Worm (Caenorhabditis elegans) whole organism, L4 larva: ENCODE results near the gene F44D12.19.

ENCODE experiments used
- F10B5.3 ChIP-seq: sonication (generic microtip); optimal IDR thresholded peaks from 2 replicates; lab custom pipeline; 2016; ENCODE audit warnings: mild to moderate bottlenecking, missing genetic modification characterization, missing compliant biosample characterization
- F37D6.2 ChIP-seq: sonication (generic microtip); optimal IDR thresholded peaks from 2 replicates; lab custom pipeline; 2016; ENCODE audit warnings: mild to moderate bottlenecking, missing genetic modification characterization, missing compliant biosample characterization
- F44E2.7 ChIP-seq: fragments of 200-800 bp; sonication (Bioruptor generic); IDR thresholded peaks from 2 replicates; pipeline ENCODE4 v2.1.2; 2022; ENCODE audit warnings: missing genetic modification characterization, missing compliant biosample characterization
- F49E8.2 ChIP-seq: sonication (generic microtip); optimal IDR thresholded peaks from 2 replicates; lab custom pipeline; 2016; ENCODE audit warnings: missing compliant biosample characterization, mild to moderate bottlenecking, missing genetic modification characterization, borderline replicate concordance
- T20F7.1 ChIP-seq: fragments of 200-800 bp; sonication (Bioruptor generic); optimal IDR thresholded peaks from 2 replicates; lab custom pipeline; 2018; ENCODE audit warnings: mild to moderate bottlenecking, missing genetic modification characterization, missing compliant biosample characterization
- T26A8.4 ChIP-seq: fragments of 200-800 bp; sonication (Bioruptor generic); IDR thresholded peaks from 2 replicates; pipeline ENCODE4 v1.3.6; 2022; ENCODE audit warnings: missing genetic modification characterization, missing compliant biosample characterization
- Y105C5A.15 ChIP-seq: fragments of 200-800 bp; sonication (Bioruptor generic); IDR thresholded peaks from 2 replicates; pipeline ENCODE4 v1.3.6; 2022; ENCODE audit warnings: missing genetic modification characterization, missing compliant biosample characterization
- Y75B8A.6 ChIP-seq: fragments of 200-800 bp; sonication (Bioruptor generic); IDR thresholded peaks from 2 replicates; pipeline ENCODE4 v1.3.6; 2022; ENCODE audit warnings: missing genetic modification reagents, missing genetic modification characterization, missing compliant biosample characterization
- ZK546.5 ChIP-seq, 2 experiments: sonication (generic microtip); optimal IDR thresholded peaks; 2 replicates each; lab custom pipeline; 2017; ENCODE audit warnings: missing biosample characterization in 2 of 2, missing genetic modification characterization in 2 of 2
- aha-1 ChIP-seq: fragments of 150-350 bp; peaks from one replicate; lab custom pipeline; 2014; ENCODE audit warnings: missing biosample characterization, missing genetic modification characterization
- ceh-32 ChIP-seq: sonication (generic microtip); optimal IDR thresholded peaks from 2 replicates; lab custom pipeline; 2016; ENCODE audit warnings: mild to moderate bottlenecking, missing genetic modification characterization, missing compliant biosample characterization; ENCODE audit not compliant: poor library complexity
- cey-2 ChIP-seq: sonication (generic microtip); optimal IDR thresholded peaks from 3 replicates; lab custom pipeline; 2017; ENCODE audit warnings: missing genetic modification characterization, mild to moderate bottlenecking, missing compliant biosample characterization, antibody characterized with exemption, borderline replicate concordance; ENCODE audit not compliant: insufficient read depth
- daf-12 ChIP-seq: fragments of 150-350 bp; optimal IDR thresholded peaks from 2 replicates; lab custom pipeline; 2014; ENCODE audit warnings: missing biosample characterization, missing genetic modification reagents, missing genetic modification characterization
- daf-16 ChIP-seq, 3 experiments: sonication (generic microtip); optimal IDR thresholded peaks; 2 replicates each; lab custom pipeline; 2016 to 2017; ENCODE audit warnings: missing genetic modification characterization in 3 of 3, missing genetic modification reagents in 3 of 3, mild to moderate bottlenecking in 2 of 3, missing compliant biosample characterization in 2 of 3, missing biosample characterization in 1 of 3, moderate library complexity in 1 of 3
- dmd-6 ChIP-seq: fragments of 200-800 bp; sonication (Bioruptor generic); IDR thresholded peaks from 2 replicates; pipeline ENCODE4 v1.3.6; 2022; ENCODE audit warnings: missing genetic modification reagents, missing genetic modification characterization, missing compliant biosample characterization
- dmd-9 ChIP-seq: fragments of 200-800 bp; sonication (Bioruptor generic); IDR thresholded peaks from 2 replicates; pipeline ENCODE4 v1.3.6; 2022; ENCODE audit warnings: missing genetic modification reagents, missing genetic modification characterization, missing compliant biosample characterization
- dve-1 ChIP-seq: sonication (generic microtip); optimal IDR thresholded peaks from 2 replicates; lab custom pipeline; 2017; ENCODE audit warnings: antibody characterized with exemption, mild to moderate bottlenecking, missing genetic modification characterization, missing compliant biosample characterization; ENCODE audit not compliant: insufficient read depth
- egl-43 ChIP-seq: fragments of 200-800 bp; sonication (Bioruptor generic); IDR thresholded peaks from 2 replicates; pipeline ENCODE4 v1.3.6; 2022; ENCODE audit warnings: missing genetic modification reagents, missing genetic modification characterization, missing compliant biosample characterization
- hif-1 ChIP-seq, 2 experiments: sonication (generic microtip); optimal IDR thresholded peaks; 2 replicates each; lab custom pipeline; 2016 to 2017; ENCODE audit warnings: missing compliant biosample characterization in 2 of 2, missing genetic modification characterization in 2 of 2, missing genetic modification reagents in 2 of 2, missing genotype in 2 of 2, mild to moderate bottlenecking in 1 of 2
- hlh-11 ChIP-seq: fragments of 200-800 bp; sonication (Bioruptor generic); optimal IDR thresholded peaks from 2 replicates; lab custom pipeline; 2018; ENCODE audit warnings: mild to moderate bottlenecking, missing genetic modification characterization, missing compliant biosample characterization
- hlh-30 ChIP-seq: sonication (generic microtip); optimal IDR thresholded peaks from 2 replicates; lab custom pipeline; 2017; ENCODE audit warnings: antibody characterized with exemption, mild to moderate bottlenecking, missing genetic modification characterization, missing compliant biosample characterization; ENCODE audit not compliant: insufficient read depth
- jun-1 ChIP-seq: fragments of 150-350 bp; optimal IDR thresholded peaks from 2 replicates; lab custom pipeline; 2014; ENCODE audit warnings: missing biosample characterization, missing genetic modification reagents, missing genetic modification characterization
- lin-1 ChIP-seq: fragments of 200-800 bp; sonication (Bioruptor generic); IDR thresholded peaks from 2 replicates; pipeline ENCODE4 v1.3.6; 2022; ENCODE audit warnings: missing genetic modification reagents, missing genetic modification characterization, missing compliant biosample characterization
- lin-38 ChIP-seq: fragments of 200-800 bp; sonication (Bioruptor generic); IDR thresholded peaks from 2 replicates; pipeline ENCODE4 v1.3.6; 2022; ENCODE audit warnings: missing genetic modification reagents, missing genetic modification characterization, missing compliant biosample characterization
- lin-39 ChIP-seq: fragments of 150-350 bp; optimal IDR thresholded peaks from 2 replicates; lab custom pipeline; 2014; ENCODE audit warnings: missing biosample characterization, missing genetic modification reagents, missing genetic modification characterization
- lir-3 ChIP-seq: sonication (generic microtip); optimal IDR thresholded peaks from 2 replicates; lab custom pipeline; 2016; ENCODE audit warnings: mild to moderate bottlenecking, missing genetic modification characterization, missing compliant biosample characterization
- lsy-2 ChIP-seq, 2 experiments: fragments of 150-350 bp in 1 of 2; sonication (generic microtip) in 1 of 2; optimal IDR thresholded peaks; 2 replicates each; lab custom pipeline; 2014 to 2017; ENCODE audit warnings: missing biosample characterization in 2 of 2, missing genetic modification characterization in 2 of 2
- madf-9 ChIP-seq: fragments of 200-800 bp; sonication (Bioruptor generic); conservative IDR thresholded peaks from 2 replicates; pipeline ENCODE4 v1.3.6; 2022; ENCODE audit warnings: missing genetic modification reagents, missing genetic modification characterization, missing compliant biosample characterization
- mdl-1 ChIP-seq, 2 experiments: fragments of 150-350 bp in 1 of 2; sonication (generic microtip) in 1 of 2; optimal IDR thresholded peaks; 2 replicates each; lab custom pipeline; 2014 to 2017; ENCODE audit warnings: missing biosample characterization in 2 of 2, missing genetic modification characterization in 2 of 2
- mdt-29 ChIP-seq: fragments of 200-800 bp; sonication (Bioruptor generic); IDR thresholded peaks from 2 replicates; pipeline ENCODE4 v1.3.6; 2022; ENCODE audit warnings: missing genetic modification reagents, missing genetic modification characterization, missing compliant biosample characterization
- mxl-2 ChIP-seq: fragments of 200-800 bp; sonication (Bioruptor generic); conservative IDR thresholded peaks from 2 replicates; pipeline ENCODE4 v1.3.6; 2022; ENCODE audit warnings: missing genetic modification reagents, missing genetic modification characterization, missing compliant biosample characterization
- nhr-102 ChIP-seq: sonication (generic microtip); optimal IDR thresholded peaks from 2 replicates; lab custom pipeline; 2016; ENCODE audit warnings: mild to moderate bottlenecking, missing genetic modification characterization, moderate library complexity, missing compliant biosample characterization
- nhr-25 ChIP-seq: sonication (generic microtip); optimal IDR thresholded peaks from 2 replicates; lab custom pipeline; 2017; ENCODE audit warnings: missing genetic modification characterization, mild to moderate bottlenecking, missing compliant biosample characterization, antibody characterized with exemption, moderate library complexity, borderline replicate concordance; ENCODE audit not compliant: insufficient read depth
- nhr-28 ChIP-seq: fragments of 150-350 bp; optimal IDR thresholded peaks from 2 replicates; lab custom pipeline; 2014; ENCODE audit warnings: missing biosample characterization, missing genetic modification characterization
- nhr-48 ChIP-seq: sonication (generic microtip); optimal IDR thresholded peaks from 2 replicates; lab custom pipeline; 2016; ENCODE audit warnings: mild to moderate bottlenecking, missing genetic modification characterization, missing compliant biosample characterization
- nhr-77 ChIP-seq: fragments of 150-350 bp; optimal IDR thresholded peaks from 2 replicates; lab custom pipeline; 2014; ENCODE audit warnings: missing biosample characterization, missing genetic modification characterization
- pha-4 ChIP-seq, 2 experiments: fragments of 150-350 bp in 1 of 2; fragments of 200-800 bp in 1 of 2; sonication (Bioruptor generic) in 1 of 2; IDR thresholded peaks in 1 of 2; optimal IDR thresholded peaks in 1 of 2; 2 replicates each; pipeline versions ENCODE4 v1.3.6 to Lab custom; 2014 to 2022; ENCODE audit warnings: missing genetic modification characterization in 2 of 2, missing genetic modification reagents in 2 of 2, missing biosample characterization in 1 of 2, missing compliant biosample characterization in 1 of 2
- php-3 ChIP-seq: fragments of 200-800 bp; sonication (Bioruptor generic); IDR thresholded peaks from 2 replicates; pipeline ENCODE4 v1.3.6; 2022; ENCODE audit warnings: missing genetic modification reagents, missing genetic modification characterization, missing compliant biosample characterization
- pqm-1 ChIP-seq: sonication (generic microtip); optimal IDR thresholded peaks from 2 replicates; lab custom pipeline; 2017; ENCODE audit warnings: missing biosample characterization, missing genetic modification characterization
- saeg-2 ChIP-seq: fragments of 200-800 bp; sonication (Bioruptor generic); IDR thresholded peaks from 2 replicates; pipeline ENCODE4 v1.3.6; 2022; ENCODE audit warnings: missing genetic modification reagents, missing genetic modification characterization, missing compliant biosample characterization
- snpc-1.2 ChIP-seq: fragments of 200-800 bp; sonication (Bioruptor generic); IDR thresholded peaks from 2 replicates; pipeline ENCODE4 v1.3.6; 2022; ENCODE audit warnings: missing genetic modification reagents, missing genetic modification characterization, missing compliant biosample characterization
- spr-1 ChIP-seq: sonication (generic microtip); optimal IDR thresholded peaks from 2 replicates; lab custom pipeline; 2016; ENCODE audit warnings: mild to moderate bottlenecking, missing genetic modification characterization, missing compliant biosample characterization
- tra-1 ChIP-seq: fragments of 200-800 bp; sonication (Bioruptor generic); IDR thresholded peaks from 2 replicates; pipeline ENCODE4 v1.3.6; 2022; ENCODE audit warnings: missing genetic modification reagents, missing genetic modification characterization, missing compliant biosample characterization
- unc-130 ChIP-seq: sonication (generic microtip); optimal IDR thresholded peaks from 2 replicates; lab custom pipeline; 2016; ENCODE audit warnings: missing genetic modification reagents, missing genetic modification characterization, missing compliant biosample characterization
- unc-39 ChIP-seq: sonication (generic microtip); optimal IDR thresholded peaks from 2 replicates; lab custom pipeline; 2017; ENCODE audit warnings: missing biosample characterization, missing genetic modification characterization
- zip-11 ChIP-seq: fragments of 200-800 bp; sonication (Bioruptor generic); IDR thresholded peaks from 2 replicates; pipeline ENCODE4 v1.3.6; 2022; ENCODE audit warnings: missing genetic modification characterization, missing compliant biosample characterization
- ztf-11 ChIP-seq: fragments of 150-350 bp; optimal IDR thresholded peaks from 2 replicates; lab custom pipeline; 2014; ENCODE audit warnings: missing biosample characterization, missing genetic modification characterization

The F44D12.19 gene

DNA sequence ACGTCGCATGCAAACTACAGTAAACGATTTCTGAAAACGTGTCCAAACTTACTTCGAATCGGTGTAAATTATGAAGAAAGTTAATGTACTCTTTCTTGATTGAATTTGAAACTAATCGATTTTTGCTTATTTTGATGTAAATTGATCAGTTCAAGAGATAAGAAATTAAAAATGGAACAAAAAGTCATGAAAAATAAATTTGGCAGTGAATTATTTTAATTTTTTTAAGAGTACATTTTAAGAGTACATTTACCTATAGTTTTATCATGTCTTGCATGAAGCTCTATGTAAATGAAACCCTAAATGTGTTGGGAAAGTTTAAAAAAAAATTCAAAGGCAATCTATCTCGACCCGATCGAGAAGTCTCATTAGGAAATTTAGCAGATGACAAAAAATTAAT lies 34.8 kb downstream of the F44D12.19 start, which contains the start of gene T04B2.7:
T04B2.7 (minus strand) TSS at position 101 of the 400 bp plus-strand sequence.
- TF ChIP-seq unc-130 (GFP tag; lab: Kevin White, UChicago) (no peak), daf-12 (tag; lab: Kevin White, UChicago) (no peak), cey-2 (tag; lab: Kevin White, UChicago) (no peak), Y105C5A.15 (GFP tag; lab: Robert Waterston, UW) (no peak), dmd-9 (GFP tag; lab: Robert Waterston, UW) (no peak), ZK546.5 (tag; optimal IDR thresholded peaks at IDR 0.05; lab: Kevin White, UChicago) (no peak), T26A8.4 (GFP tag; lab: Robert Waterston, UW) (no peak), nhr-25 (tag; lab: Kevin White, UChicago) (no peak), unc-39 (tag; lab: Kevin White, UChicago) (no peak), F44E2.7 (GFP tag; lab: Robert Waterston, UW) (no peak), F49E8.2 (tag; lab: Kevin White, UChicago) (no peak), ztf-11 (tag; lab: Kevin White, UChicago) (no peak), Y75B8A.6 (GFP tag; lab: Robert Waterston, UW) (no peak), spr-1 (tag; lab: Kevin White, UChicago) (no peak), nhr-77 (tag; lab: Kevin White, UChicago) (no peak), mdt-29 (GFP tag; lab: Robert Waterston, UW) (no peak), hif-1 (tag; optimal IDR thresholded peaks at IDR 0.05; lab: Kevin White, UChicago) (no peak), lin-39 (no peak), lir-3 (tag; lab: Kevin White, UChicago) (no peak), F37D6.2 (tag; lab: Kevin White, UChicago) (no peak)

DNA sequence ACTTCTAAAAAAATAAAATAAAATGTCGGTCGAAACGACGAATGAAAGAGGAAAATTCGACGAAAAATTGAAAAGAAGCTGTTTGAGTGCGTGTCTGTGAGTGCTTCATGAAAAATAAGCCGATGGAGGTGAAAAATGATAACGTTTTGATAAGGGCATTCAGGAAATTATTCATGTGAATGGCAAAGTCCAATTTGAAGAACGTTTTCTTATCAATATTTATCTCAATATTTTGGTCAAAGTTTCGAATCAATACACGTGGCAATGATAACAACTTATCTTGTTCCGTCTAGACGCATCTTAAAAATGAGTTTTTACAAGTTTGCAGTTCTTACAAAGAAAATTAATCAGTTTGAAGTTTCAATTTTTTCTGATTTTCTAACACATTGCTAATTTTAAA lies 37.8 kb downstream of the F44D12.19 start:
- peak; percentile 90 for TF ChIP-seq dmd-6 (GFP tag; lab: Robert Waterston, UW)
- no peak for TF ChIP-seq madf-9 (GFP tag; lab: Robert Waterston, UW)
- peak; percentile 91 for TF ChIP-seq pqm-1 (tag; lab: Kevin White, UChicago)
- TF ChIP-seq php-3 (GFP tag; lab: Robert Waterston, UW) = peak; percentile 65; the same call in 1 of the 2 replicates
- peak; percentile 93 for TF ChIP-seq dve-1
- TF ChIP-seq zip-11 (GFP tag; lab: Robert Waterston, UW) = no peak
- TF ChIP-seq nhr-28 (tag; lab: Kevin White, UChicago) = peak; percentile 57
- TF ChIP-seq mdl-1 (tag; optimal IDR thresholded peaks at IDR 0.05; lab: Kevin White, UChicago) = peak in 1 of 2 experiments; percentile 47
- peak; percentile 31 for TF ChIP-seq nhr-102 (tag; lab: Kevin White, UChicago)
- TF ChIP-seq saeg-2 = 0 out of 2 replicates have a peak, but pooled peaks have one; percentile 19
- TF ChIP-seq egl-43 (GFP tag; lab: Robert Waterston, UW) = no peak
- peak; percentile 44 for TF ChIP-seq hlh-30 (tag; lab: Kevin White, UChicago)
- TF ChIP-seq jun-1 (tag; lab: Kevin White, UChicago) = no peak
- TF ChIP-seq lin-1 = 0 out of 2 replicates have a peak, but pooled peaks have one; percentile 11
- TF ChIP-seq nhr-77 (tag; lab: Kevin White, UChicago) = peak; percentile 41
- TF ChIP-seq lsy-2 (tag; optimal IDR thresholded peaks at IDR 0.05; lab: Kevin White, UChicago) = peak in 1 of 2 experiments; percentile 1
- TF ChIP-seq ceh-32 (tag; lab: Kevin White, UChicago) = no peak
- TF ChIP-seq nhr-48 (tag; lab: Kevin White, UChicago) = peak; percentile 43
- no peak for TF ChIP-seq snpc-1.2 (GFP tag; lab: Robert Waterston, UW)
- peak; percentile 21 for TF ChIP-seq T20F7.1 (GFP tag; lab: Kevin White, UChicago)
- 0 out of 2 replicates have a peak, but pooled peaks have one; percentile 22 for TF ChIP-seq mxl-2
- TF ChIP-seq F10B5.3 (tag; lab: Kevin White, UChicago) = no peak
- peak; percentile 87 for TF ChIP-seq aha-1 (tag; lab: Kevin White, UChicago)
- TF ChIP-seq hlh-11 = peak; percentile 80
- TF ChIP-seq tra-1 (GFP tag; lab: Robert Waterston, UW) = peak; percentile 63; the same call in 1 of the 2 replicates
- peak in 1 of 2 experiments; percentile 38 for TF ChIP-seq daf-16 (GFP tag; optimal IDR thresholded peaks at IDR 0.05; lab: Kevin White, UChicago)
- peak; percentile 88 for TF ChIP-seq daf-16 (tag; optimal IDR thresholded peaks at IDR 0.05; lab: Kevin White, UChicago)
- TF ChIP-seq lin-38 = peak; percentile 19; the same call in 1 of the 2 replicates
- 0 out of 2 replicates have a peak, but pooled peaks have one; percentile 16 for TF ChIP-seq pha-4 (GFP tag; IDR thresholded peaks at IDR 0.05; lab: Robert Waterston, UW)
- TF ChIP-seq pha-4 (tag; optimal IDR thresholded peaks at IDR 0.05; lab: Kevin White, UChicago) = no peak
